Worm (Caenorhabditis elegans) whole organism, L4/young adult: ENCODE measurements around the gene ZK6.6.

ENCODE experiments used
- W03F9.2 ChIP-seq: fragments of 150-350 bp; optimal IDR thresholded peaks from 2 replicates; lab custom pipeline; 2014; ENCODE audit warnings: missing biosample characterization, missing genetic modification characterization
- dao-5 ChIP-seq: sonication (generic microtip); optimal IDR thresholded peaks from 2 replicates; lab custom pipeline; 2016; ENCODE audit warnings: missing genotype, missing genetic modification characterization, moderate library complexity, missing compliant biosample characterization
- him-1 ChIP-seq: sonication (generic microtip); optimal IDR thresholded peaks from 2 replicates; lab custom pipeline; 2016; ENCODE audit warnings: missing genotype, missing genetic modification reagents, missing genetic modification characterization, missing compliant biosample characterization

ce11 chrV:376790-377189 is 11.7 kb upstream of the ZK6.6 start:
- TF ChIP-seq him-1 (tag; lab: Kevin White, UChicago), result no peak
- TF ChIP-seq W03F9.2 (tag; lab: Kevin White, UChicago), result no peak
- TF ChIP-seq dao-5 (tag; lab: Kevin White, UChicago), result no peak
